Worm (Caenorhabditis elegans) whole organism, early embryonic: ENCODE results near the gene tost-1.

Experiments
- B0310.2 ChIP-seq: sonication (generic microtip); optimal IDR thresholded peaks from 2 replicates; lab custom pipeline; 2016; ENCODE audit warnings: mild to moderate bottlenecking, missing genetic modification characterization, missing compliant biosample characterization
- F13C5.2 ChIP-seq: sonication (generic microtip); optimal IDR thresholded peaks from 2 replicates; lab custom pipeline; 2017; ENCODE audit warnings: mild to moderate bottlenecking, missing genetic modification characterization, inconsistent platforms, missing compliant biosample characterization
- aly-1 ChIP-seq: sonication (generic microtip); optimal IDR thresholded peaks from 2 replicates; lab custom pipeline; 2016; ENCODE audit warnings: missing genetic modification characterization, missing compliant biosample characterization
- ama-1 ChIP-seq: fragments of 150-350 bp; optimal IDR thresholded peaks from 2 replicates; lab custom pipeline; 2014
- ceh-13 ChIP-seq: fragments of 200-800 bp; sonication (Bioruptor generic); optimal IDR thresholded peaks from 2 replicates; lab custom pipeline; 2018; ENCODE audit warnings: mild to moderate bottlenecking, missing genetic modification characterization, missing compliant biosample characterization
- ceh-36 ChIP-seq: sonication (generic microtip); optimal IDR thresholded peaks from 2 replicates; lab custom pipeline; 2016; ENCODE audit warnings: missing genetic modification characterization, inconsistent platforms, missing compliant biosample characterization
- ets-7 ChIP-seq: sonication (generic microtip); optimal IDR thresholded peaks from 2 replicates; lab custom pipeline; 2016; ENCODE audit warnings: missing genotype, missing genetic modification characterization, missing compliant biosample characterization
- flt-1 ChIP-seq: fragments of 200-800 bp; sonication (Bioruptor generic); IDR thresholded peaks from 2 replicates; pipeline ENCODE4 v1.3.6; 2022; ENCODE audit warnings: missing genetic modification characterization, missing compliant biosample characterization
- hmbx-1 ChIP-seq: sonication (generic microtip); optimal IDR thresholded peaks from 2 replicates; lab custom pipeline; 2016; ENCODE audit warnings: mild to moderate bottlenecking, missing genetic modification characterization, missing compliant biosample characterization
- hmg-4 ChIP-seq: fragments of 200-800 bp; sonication (Bioruptor generic); optimal IDR thresholded peaks from 2 replicates; lab custom pipeline; 2018; ENCODE audit warnings: mild to moderate bottlenecking, missing genetic modification characterization, missing compliant biosample characterization
- hnd-1 ChIP-seq: sonication (generic microtip); optimal IDR thresholded peaks from 2 replicates; lab custom pipeline; 2016; ENCODE audit warnings: missing genetic modification characterization, missing compliant biosample characterization
- pes-1 ChIP-seq: fragments of 200-800 bp; sonication (Bioruptor generic); IDR thresholded peaks from 2 replicates; pipeline ENCODE4 v1.3.6; 2022; ENCODE audit warnings: missing genetic modification reagents, missing genetic modification characterization, missing compliant biosample characterization
- scrt-1 ChIP-seq: fragments of 200-800 bp; sonication (Bioruptor generic); IDR thresholded peaks from 2 replicates; pipeline ENCODE4 v1.3.6; 2022; ENCODE audit warnings: missing genetic modification characterization, missing compliant biosample characterization
- sea-1 ChIP-seq: fragments of 200-800 bp; sonication (Bioruptor generic); conservative IDR thresholded peaks from 2 replicates; pipeline ENCODE4 v1.3.6; 2022; ENCODE audit warnings: missing genetic modification characterization, missing compliant biosample characterization
- tbx-11 ChIP-seq: fragments of 200-800 bp; sonication (Bioruptor generic); IDR thresholded peaks from 2 replicates; pipeline ENCODE4 v1.3.6; 2022; ENCODE audit warnings: missing genetic modification characterization, missing compliant biosample characterization
- tbx-37 ChIP-seq: fragments of 200-800 bp; sonication (Bioruptor generic); conservative IDR thresholded peaks from 2 replicates; pipeline ENCODE4 v1.3.6; 2022; ENCODE audit warnings: missing genetic modification reagents, missing genetic modification characterization, missing compliant biosample characterization
- tra-4 ChIP-seq: sonication (generic microtip); optimal IDR thresholded peaks from 2 replicates; lab custom pipeline; 2017; ENCODE audit warnings: missing genetic modification characterization, missing compliant biosample characterization

Gene tost-1

ce11 chrIII:4899035-4899578 lies 21.0 kb upstream of the tost-1 start, which contains the start of gene nhl-2:
Gene nhl-2, minus strand, starts transcription at chrIII:4899085.
- no peak for TF ChIP-seq hmbx-1 (tag; lab: Kevin White, UChicago)
- no peak for TF ChIP-seq scrt-1 (GFP tag; lab: Robert Waterston, UW)
- TF ChIP-seq ceh-13 (GFP tag; lab: Kevin White, UChicago) = no peak
- no peak for TF ChIP-seq hnd-1
- no peak for TF ChIP-seq sea-1 (GFP tag; lab: Robert Waterston, UW)
- no peak for TF ChIP-seq tbx-11 (GFP tag; lab: Robert Waterston, UW)
- no peak for TF ChIP-seq tra-4
- no peak for TF ChIP-seq ama-1 (lab: Kevin White, UChicago)
- no peak for TF ChIP-seq ets-7

ce11 chrIII:4895313-4895712 lies 17.2 kb upstream of the tost-1 start:
- TF ChIP-seq ama-1 (lab: Kevin White, UChicago) (no peak), hmbx-1 (tag; lab: Kevin White, UChicago) (no peak), ets-7 (no peak), B0310.2 (tag; lab: Kevin White, UChicago) (no peak), aly-1 (tag; lab: Kevin White, UChicago) (no peak), pes-1 (no peak), sea-1 (GFP tag; lab: Robert Waterston, UW) (no peak), hmg-4 (GFP tag; lab: Kevin White, UChicago) (no peak), tbx-37 (GFP tag; lab: Robert Waterston, UW) (no peak), F13C5.2 (no peak), ceh-36 (no peak), flt-1 (GFP tag; lab: Robert Waterston, UW) (no peak), tbx-11 (GFP tag; lab: Robert Waterston, UW) (no peak), tra-4 (no peak), scrt-1 (GFP tag; lab: Robert Waterston, UW) (no peak), hnd-1 (no peak), ceh-13 (GFP tag; lab: Kevin White, UChicago) (no peak)

ce11 chrIII:4893540-4893939 lies 15.4 kb upstream of the tost-1 start, which contains the start of gene F26F4.6:
Gene F26F4.6, minus strand, starts transcription at chrIII:4893640.
- TF ChIP-seq tra-4 (no peak), tbx-11 (GFP tag; lab: Robert Waterston, UW) (no peak), flt-1 (GFP tag; lab: Robert Waterston, UW) (no peak), hnd-1 (no peak), sea-1 (GFP tag; lab: Robert Waterston, UW) (no peak), F13C5.2 (no peak), B0310.2 (tag; lab: Kevin White, UChicago) (no peak), ets-7 (no peak), hmbx-1 (tag; lab: Kevin White, UChicago) (no peak), aly-1 (tag; lab: Kevin White, UChicago) (no peak), ceh-36 (no peak), hmg-4 (GFP tag; lab: Kevin White, UChicago) (no peak), ama-1 (lab: Kevin White, UChicago) (no peak), pes-1 (no peak)

DNA sequence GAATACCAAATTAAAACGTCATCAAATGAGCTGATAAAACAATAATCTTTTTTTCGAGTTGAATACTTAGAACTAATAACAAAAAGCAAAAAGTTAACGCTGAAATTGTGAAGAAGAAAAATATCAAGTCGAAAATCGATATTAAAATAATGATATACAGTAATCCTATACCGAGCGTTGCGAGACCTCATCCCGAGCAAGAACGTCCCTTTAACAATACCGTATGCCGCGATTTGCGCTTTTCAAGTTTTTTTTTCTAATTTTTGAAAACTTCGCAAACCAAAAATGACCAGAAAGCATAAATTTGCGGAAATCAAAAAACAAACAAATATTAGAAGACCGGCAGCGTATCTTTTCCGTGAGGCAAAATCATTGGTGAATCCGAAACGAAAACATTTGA lies 12.9 kb upstream of the tost-1 start, which contains the start of gene F26F4.5:
TSS of gene F26F4.5 (minus strand) at position 256 of the 400 bp plus-strand sequence.
- TF ChIP-seq tbx-11 (GFP tag; lab: Robert Waterston, UW) (no peak), ama-1 (lab: Kevin White, UChicago) (no peak), tbx-37 (GFP tag; lab: Robert Waterston, UW) (no peak), aly-1 (tag; lab: Kevin White, UChicago) (no peak), scrt-1 (GFP tag; lab: Robert Waterston, UW) (no peak), pes-1 (no peak), F13C5.2 (no peak), ceh-36 (no peak), hmbx-1 (tag; lab: Kevin White, UChicago) (no peak), sea-1 (GFP tag; lab: Robert Waterston, UW) (no peak), hmg-4 (GFP tag; lab: Kevin White, UChicago) (no peak), ceh-13 (GFP tag; lab: Kevin White, UChicago) (no peak), tra-4 (no peak), flt-1 (GFP tag; lab: Robert Waterston, UW) (no peak), ets-7 (no peak), B0310.2 (tag; lab: Kevin White, UChicago) (no peak), hnd-1 (no peak)

ce11 chrIII:4887291-4887690 lies 9.2 kb upstream of the tost-1 start, which contains the start of gene clec-6:
Gene clec-6, minus strand, starts transcription at chrIII:4887444.
- no peak for TF ChIP-seq B0310.2 (tag; lab: Kevin White, UChicago)
- TF ChIP-seq ceh-13 (GFP tag; lab: Kevin White, UChicago) = no peak
- TF ChIP-seq ets-7 = no peak
- no peak for TF ChIP-seq hmg-4 (GFP tag; lab: Kevin White, UChicago)
- no peak for TF ChIP-seq tbx-37 (GFP tag; lab: Robert Waterston, UW)
- no peak for TF ChIP-seq ama-1 (lab: Kevin White, UChicago)
- TF ChIP-seq scrt-1 (GFP tag; lab: Robert Waterston, UW) = no peak
- no peak for TF ChIP-seq sea-1 (GFP tag; lab: Robert Waterston, UW)
- TF ChIP-seq F13C5.2 = no peak
- no peak for TF ChIP-seq ceh-36
- no peak for TF ChIP-seq aly-1 (tag; lab: Kevin White, UChicago)
- TF ChIP-seq hmbx-1 (tag; lab: Kevin White, UChicago) = no peak
- no peak for TF ChIP-seq tbx-11 (GFP tag; lab: Robert Waterston, UW)
- TF ChIP-seq pes-1 = no peak
- no peak for TF ChIP-seq flt-1 (GFP tag; lab: Robert Waterston, UW)
- TF ChIP-seq hnd-1 = no peak
- no peak for TF ChIP-seq tra-4

ce11 chrIII:4883429-4883828 lies 5.3 kb upstream of the tost-1 start, which contains the start of gene clec-5:
Gene clec-5, minus strand, starts transcription at chrIII:4883606.
- TF ChIP-seq ets-7 (no peak), aly-1 (tag; lab: Kevin White, UChicago) (no peak), B0310.2 (tag; lab: Kevin White, UChicago) (no peak), F13C5.2 (no peak), flt-1 (GFP tag; lab: Robert Waterston, UW) (no peak), pes-1 (no peak), tbx-11 (GFP tag; lab: Robert Waterston, UW) (no peak), scrt-1 (GFP tag; lab: Robert Waterston, UW) (no peak), ceh-13 (GFP tag; lab: Kevin White, UChicago) (no peak), hnd-1 (no peak), hmbx-1 (tag; lab: Kevin White, UChicago) (no peak)

DNA sequence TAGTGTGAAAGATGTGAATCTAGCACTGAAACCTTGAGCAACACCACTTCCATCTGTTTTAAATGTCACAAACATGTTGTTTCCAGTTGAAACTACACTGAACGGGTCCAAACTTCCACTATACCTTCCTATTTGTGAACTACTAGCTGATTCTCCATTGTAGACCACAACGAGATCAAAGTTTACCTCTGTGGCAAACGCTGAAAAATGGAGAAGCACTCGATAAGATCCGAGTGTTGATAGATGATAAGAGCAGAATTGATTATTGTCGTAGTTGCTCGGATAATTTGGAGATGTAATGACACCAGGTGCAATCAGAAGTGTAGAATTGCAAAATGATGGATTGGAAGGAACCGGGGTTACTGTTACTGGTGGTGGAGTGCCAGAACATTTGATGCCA lies 3.8 kb upstream of the tost-1 start:
- no peak for TF ChIP-seq ama-1 (lab: Kevin White, UChicago)
- TF ChIP-seq ceh-36 = no peak
- no peak for TF ChIP-seq flt-1 (GFP tag; lab: Robert Waterston, UW)
- no peak for TF ChIP-seq hmbx-1 (tag; lab: Kevin White, UChicago)
- TF ChIP-seq F13C5.2 = no peak
- TF ChIP-seq tbx-37 (GFP tag; lab: Robert Waterston, UW) = no peak
- TF ChIP-seq B0310.2 (tag; lab: Kevin White, UChicago) = no peak
- no peak for TF ChIP-seq hmg-4 (GFP tag; lab: Kevin White, UChicago)
- TF ChIP-seq aly-1 (tag; lab: Kevin White, UChicago) = no peak
- TF ChIP-seq tbx-11 (GFP tag; lab: Robert Waterston, UW) = no peak
- no peak for TF ChIP-seq ceh-13 (GFP tag; lab: Kevin White, UChicago)
